Fruit fly (Drosophila melanogaster) S2 (cell line): ENCODE data around the gene lovit.

Source experiments
- CG8478 ChIP-seq: fragments of >200 bp; optimal IDR thresholded peaks from 2 replicates; lab custom pipeline; 2018
- CTCF ChIP-seq, 2 experiments: fragments of >200 bp; optimal IDR thresholded peaks; 2 replicates each; lab custom pipeline; 2018

The lovit gene

DNA sequence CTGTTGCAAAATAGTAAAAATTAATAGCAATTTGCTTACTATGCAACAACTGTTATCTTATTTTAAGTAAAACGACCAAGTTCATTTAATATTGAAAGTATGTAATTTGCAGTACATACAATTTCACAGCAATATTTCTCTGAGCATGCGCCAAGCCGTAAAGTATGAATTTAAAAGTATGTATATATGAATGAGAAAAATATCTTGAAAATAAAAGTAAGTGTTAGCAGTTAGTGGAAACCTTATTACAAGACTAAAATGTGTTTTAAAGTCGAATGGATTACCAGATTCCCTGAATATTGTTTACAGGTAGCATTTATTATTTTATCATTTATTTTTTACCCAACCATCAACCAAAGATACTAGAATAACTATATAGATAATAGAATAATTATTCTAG is at the start of gene lovit:
lovit (minus strand) TSS at position 101 of the 400 bp plus-strand sequence.
- TF ChIP-seq CG8478: no peak
- no peak for TF ChIP-seq CTCF (optimal IDR thresholded peaks at IDR 0.05; lab: Kevin White, UChicago)

DNA sequence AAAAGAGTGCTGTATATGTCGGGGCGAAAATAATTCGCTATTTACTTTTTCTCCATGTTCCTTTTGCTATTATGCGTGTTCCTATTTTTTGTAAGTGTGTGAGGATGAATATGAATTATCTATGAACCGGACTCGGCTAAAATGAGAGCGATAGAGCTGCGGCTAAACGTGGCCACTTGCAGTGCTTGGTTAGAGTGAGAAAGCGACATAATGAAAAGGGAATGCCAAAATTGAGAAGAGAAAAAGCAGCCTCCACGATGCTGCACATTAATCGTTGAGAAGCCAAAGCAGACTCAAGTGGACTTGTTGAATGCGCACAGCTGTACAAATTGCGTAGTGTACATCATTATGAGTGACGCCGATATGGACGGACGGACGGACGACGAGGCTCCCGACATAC is 4.7 kb upstream of the lovit start:
- TF ChIP-seq CTCF (optimal IDR thresholded peaks at IDR 0.05; lab: Kevin White, UChicago) (no peak), CG8478 (no peak)

DNA sequence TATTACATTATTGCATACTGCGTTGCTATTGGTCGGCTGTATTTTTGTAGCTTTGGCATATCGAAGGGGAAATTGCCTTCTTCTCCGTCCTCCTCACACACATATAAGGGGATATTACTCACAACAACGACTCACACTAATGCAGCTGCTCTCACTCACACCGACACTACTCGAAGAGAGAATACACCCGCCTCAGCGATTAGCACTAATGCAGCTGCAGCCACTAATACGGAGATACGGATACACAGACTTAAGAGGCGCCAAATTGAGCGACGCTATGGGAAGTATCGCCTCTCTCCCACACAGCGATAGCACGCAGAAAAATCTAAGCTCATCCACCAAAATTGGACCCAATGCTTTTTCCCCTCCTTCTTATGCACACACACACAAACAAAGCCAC is 440.9 kb downstream of the lovit start:
- TF ChIP-seq CTCF (optimal IDR thresholded peaks at IDR 0.05; lab: Kevin White, UChicago) (no peak), CG8478 (no peak)
